Fruit fly (Drosophila melanogaster) whole organism, embryonic: ENCODE measurements around the gene CG46434.

Source experiments
- Adf1 ChIP-seq: fragments of 200-800 bp; sonication (Bioruptor generic); IDR thresholded peaks from 2 replicates; pipeline ENCODE4 v1.3.6; 2022; ENCODE audit warnings: missing biosample characterization, missing genetic modification characterization
- B-H1 ChIP-seq: fragments of 200-800 bp; sonication (Bioruptor generic); IDR thresholded peaks from 3 replicates; pipeline ENCODE4 v1.3.6; 2022; ENCODE audit warnings: missing biosample characterization, missing genetic modification characterization
- CG10267 ChIP-seq: fragments of 200-800 bp; sonication (Bioruptor generic); optimal IDR thresholded peaks from 2 replicates; lab custom pipeline; 2018; ENCODE audit warnings: missing biosample characterization, mild to moderate bottlenecking, missing genetic modification characterization, moderate library complexity
- CG10366 ChIP-seq: fragments of 200-800 bp; sonication (Bioruptor generic); IDR thresholded peaks from 2 replicates; pipeline ENCODE4 v1.3.6; 2022; ENCODE audit warnings: missing biosample characterization, missing genetic modification characterization
- CG11398 ChIP-seq: fragments of 200-800 bp; sonication (Bioruptor generic); optimal IDR thresholded peaks from 2 replicates; lab custom pipeline; 2016; ENCODE audit warnings: missing biosample characterization, missing genetic modification characterization
- CG11695 ChIP-seq: fragments of 200-800 bp; sonication (Bioruptor generic); IDR thresholded peaks from 3 replicates; pipeline ENCODE4 v1.3.6; 2022; ENCODE audit warnings: missing biosample characterization, missing genetic modification characterization
- CG12299 ChIP-seq: fragments of 200-800 bp; sonication (Bioruptor generic); optimal IDR thresholded peaks from 2 replicates; lab custom pipeline; 2018; ENCODE audit warnings: missing biosample characterization, mild to moderate bottlenecking, missing genetic modification characterization
- CG12769 ChIP-seq: fragments of 200-800 bp; sonication (Bioruptor generic); optimal IDR thresholded peaks from 2 replicates; lab custom pipeline; 2019; ENCODE audit warnings: missing biosample characterization, mild to moderate bottlenecking, missing genetic modification characterization, moderate library complexity
- CG15601 ChIP-seq: fragments of 200-800 bp; sonication (Bioruptor generic); optimal IDR thresholded peaks from 3 replicates; lab custom pipeline; 2019; ENCODE audit warnings: missing biosample characterization, mild to moderate bottlenecking, missing genetic modification characterization, moderate library complexity
- CG16813 ChIP-seq: fragments of 200-800 bp; sonication (Bioruptor generic); IDR thresholded peaks from 3 replicates; pipeline ENCODE4 v1.3.6; 2022; ENCODE audit warnings: missing biosample characterization, missing genetic modification characterization; ENCODE audit not compliant: partially characterized antibody
- CG17186 ChIP-seq: fragments of 200-800 bp; sonication (Bioruptor generic); optimal IDR thresholded peaks from 3 replicates; lab custom pipeline; 2017; ENCODE audit warnings: missing biosample characterization, missing genetic modification reagents, missing genetic modification characterization
- CG17328 ChIP-seq: fragments of 200-800 bp; sonication (Bioruptor generic); IDR thresholded peaks from 2 replicates; pipeline ENCODE4 v1.3.6; 2022; ENCODE audit warnings: missing biosample characterization, missing genetic modification characterization
- CG17568 ChIP-seq: fragments of 200-800 bp; sonication (Bioruptor generic); optimal IDR thresholded peaks from 2 replicates; lab custom pipeline; 2018; ENCODE audit warnings: missing biosample characterization, mild to moderate bottlenecking, missing genetic modification characterization, moderate library complexity
- CG17829 ChIP-seq: fragments of 200-800 bp; optimal IDR thresholded peaks from 2 replicates; lab custom pipeline; 2019; ENCODE audit warnings: missing biosample characterization, mild to moderate bottlenecking, missing genetic modification characterization, moderate library complexity
- CG2116 ChIP-seq: fragments of 200-800 bp; sonication (Bioruptor generic); optimal IDR thresholded peaks from 3 replicates; lab custom pipeline; 2018; ENCODE audit warnings: missing biosample characterization, mild to moderate bottlenecking, missing genetic modification characterization
- CG2202 ChIP-seq: fragments of 200-800 bp; sonication (Bioruptor generic); optimal IDR thresholded peaks from 2 replicates; lab custom pipeline; 2018; ENCODE audit warnings: missing biosample characterization, mild to moderate bottlenecking, missing genetic modification characterization
- CG2712 ChIP-seq: fragments of 200-800 bp; optimal IDR thresholded peaks from 3 replicates; lab custom pipeline; 2019; ENCODE audit warnings: missing biosample characterization, mild to moderate bottlenecking, missing genetic modification characterization, moderate library complexity
- CG34422 ChIP-seq: fragments of 200-800 bp; sonication (Bioruptor generic); IDR thresholded peaks from 3 replicates; pipeline ENCODE4 v1.3.6; 2022; ENCODE audit warnings: missing biosample characterization, missing genetic modification characterization
- D19B ChIP-seq: fragments of 200-800 bp; sonication (Bioruptor generic); optimal IDR thresholded peaks from 2 replicates; lab custom pipeline; 2017; ENCODE audit warnings: missing biosample characterization, mild to moderate bottlenecking, missing genetic modification characterization
- Dref ChIP-seq: fragments of 200-800 bp; sonication (Bioruptor generic); IDR thresholded peaks from 2 replicates; pipeline ENCODE4 v1.3.6; 2022; ENCODE audit warnings: missing biosample characterization, missing genetic modification characterization
- Ets65A ChIP-seq: fragments of 200-800 bp; sonication (Bioruptor generic); peaks from one replicate; lab custom pipeline; 2016; ENCODE audit warnings: missing biosample characterization, missing genetic modification characterization
- Fer3 ChIP-seq: fragments of 200-800 bp; sonication (Bioruptor generic); optimal IDR thresholded peaks from 2 replicates; lab custom pipeline; 2018; ENCODE audit warnings: missing biosample characterization, mild to moderate bottlenecking, missing genetic modification characterization, moderate library complexity
- MTF-1 ChIP-seq: fragments of 200-800 bp; sonication (Bioruptor generic); optimal IDR thresholded peaks from 2 replicates; lab custom pipeline; 2018; ENCODE audit warnings: missing biosample characterization, mild to moderate bottlenecking, missing genetic modification characterization, borderline replicate concordance
- NK7.1 ChIP-seq: fragments of 200-800 bp; sonication (Bioruptor generic); optimal IDR thresholded peaks from 3 replicates; lab custom pipeline; 2016; ENCODE audit warnings: missing biosample characterization, missing genetic modification characterization
- Sin3A ChIP-seq: fragments of >200 bp; optimal IDR thresholded peaks from 2 replicates; lab custom pipeline; 2018
- Trl ChIP-seq, 3 experiments: fragments of >200 bp in 2 of 3; fragments of 200-800 bp in 1 of 3; sonication (Bioruptor generic) in 1 of 3; optimal IDR thresholded peaks; 2 replicates in 1 of 3; 3 replicates in 2 of 3; lab custom pipeline; 2016 to 2017; ENCODE audit warnings: missing biosample characterization in 1 of 3, missing genetic modification characterization in 1 of 3
- ato ChIP-seq: fragments of 200-800 bp; sonication (Bioruptor generic); IDR thresholded peaks from 2 replicates; pipeline ENCODE4 v1.3.6; 2022; ENCODE audit warnings: missing biosample characterization, missing genetic modification characterization; ENCODE audit not compliant: partially characterized antibody
- bowl ChIP-seq: fragments of 200-800 bp; sonication (Bioruptor generic); IDR thresholded peaks from 2 replicates; pipeline ENCODE4 v1.3.6; 2022; ENCODE audit warnings: missing biosample characterization, missing genetic modification characterization
- cato ChIP-seq: fragments of 200-800 bp; sonication (Bioruptor generic); optimal IDR thresholded peaks from 2 replicates; lab custom pipeline; 2016; ENCODE audit warnings: missing biosample characterization, missing genetic modification characterization, borderline replicate concordance
- crc ChIP-seq: fragments of 200-800 bp; sonication (Bioruptor generic); optimal IDR thresholded peaks from 2 replicates; lab custom pipeline; 2016; ENCODE audit warnings: missing biosample characterization, missing genetic modification characterization
- crp ChIP-seq, 2 experiments: fragments of 200-800 bp; sonication (Bioruptor generic); optimal IDR thresholded peaks; 2 replicates in 1 of 2; 3 replicates in 1 of 2; lab custom pipeline; 2017; ENCODE audit warnings: missing biosample characterization in 2 of 2, missing genetic modification characterization in 2 of 2, mild to moderate bottlenecking in 1 of 2, moderate library complexity in 1 of 2
- da ChIP-seq: fragments of 200-800 bp; sonication (Bioruptor generic); optimal IDR thresholded peaks from 2 replicates; lab custom pipeline; 2016; ENCODE audit warnings: missing biosample characterization, missing genetic modification characterization
- dimm ChIP-seq: fragments of 200-800 bp; sonication (Bioruptor generic); IDR thresholded peaks from 2 replicates; pipeline ENCODE4 v1.3.6; 2022; ENCODE audit warnings: missing biosample characterization, missing genetic modification characterization
- dpn ChIP-seq, 2 experiments: fragments of 200-800 bp; sonication (Bioruptor generic); optimal IDR thresholded peaks; 3 replicates each; lab custom pipeline; 2016; ENCODE audit warnings: missing biosample characterization in 2 of 2, missing genetic modification characterization in 2 of 2
- fd96Cb ChIP-seq: fragments of 200-800 bp; sonication (Bioruptor generic); optimal IDR thresholded peaks from 2 replicates; lab custom pipeline; 2018; ENCODE audit warnings: missing biosample characterization, mild to moderate bottlenecking, missing genetic modification characterization, moderate library complexity
- ftz-f1 ChIP-seq: fragments of 200-800 bp; sonication (Bioruptor generic); optimal IDR thresholded peaks from 2 replicates; lab custom pipeline; 2016; ENCODE audit warnings: missing biosample characterization, missing genetic modification characterization
- hb ChIP-seq: fragments of 200-800 bp; sonication (Bioruptor generic); IDR thresholded peaks from 3 replicates; pipeline ENCODE4 v1.3.6; 2022; ENCODE audit warnings: missing biosample characterization, missing genetic modification characterization; ENCODE audit not compliant: partially characterized antibody
- hbn ChIP-seq: fragments of 200-800 bp; sonication (Bioruptor generic); IDR thresholded peaks from 2 replicates; pipeline ENCODE4 v1.3.6; 2022; ENCODE audit warnings: missing biosample characterization, missing genetic modification characterization; ENCODE audit not compliant: partially characterized antibody
- her ChIP-seq: fragments of 200-800 bp; sonication (Bioruptor generic); optimal IDR thresholded peaks from 2 replicates; lab custom pipeline; 2016; ENCODE audit warnings: missing biosample characterization, missing genetic modification characterization
- insv ChIP-seq, 2 experiments: fragments of 200-800 bp; sonication (Bioruptor generic); optimal IDR thresholded peaks; 3 replicates each; lab custom pipeline; 2016 to 2018; ENCODE audit warnings: missing biosample characterization in 2 of 2, missing genetic modification characterization in 2 of 2
- mld ChIP-seq: fragments of 200-800 bp; sonication (Bioruptor generic); IDR thresholded peaks from 3 replicates; pipeline ENCODE4 v1.3.6; 2022; ENCODE audit warnings: missing biosample characterization, missing genetic modification characterization; ENCODE audit not compliant: partially characterized antibody
- nau ChIP-seq: fragments of 200-800 bp; sonication (Bioruptor generic); optimal IDR thresholded peaks from 3 replicates; lab custom pipeline; 2017; ENCODE audit warnings: missing biosample characterization, mild to moderate bottlenecking, missing genetic modification characterization, missing genetic modification reagents
- nmo ChIP-seq: fragments of 200-800 bp; sonication (Bioruptor generic); optimal IDR thresholded peaks from 2 replicates; lab custom pipeline; 2018; ENCODE audit warnings: missing biosample characterization, mild to moderate bottlenecking, missing genetic modification characterization, moderate library complexity
- pum ChIP-seq: fragments of 200-800 bp; sonication (Bioruptor generic); optimal IDR thresholded peaks from 2 replicates; lab custom pipeline; 2016; ENCODE audit warnings: missing biosample characterization, missing genetic modification characterization
- scrt ChIP-seq: fragments of 200-800 bp; sonication (Bioruptor generic); optimal IDR thresholded peaks from 2 replicates; lab custom pipeline; 2018; ENCODE audit warnings: missing biosample characterization, mild to moderate bottlenecking, missing genetic modification characterization, moderate library complexity
- sens-2 ChIP-seq: fragments of 200-800 bp; sonication (Bioruptor generic); IDR thresholded peaks from 2 replicates; pipeline ENCODE4 v1.3.6; 2022; ENCODE audit warnings: missing biosample characterization, missing genetic modification characterization
- unc-4 ChIP-seq: fragments of 200-800 bp; sonication (Bioruptor generic); IDR thresholded peaks from 2 replicates; pipeline ENCODE4 v1.3.6; 2022; ENCODE audit warnings: missing biosample characterization, missing genetic modification characterization; ENCODE audit not compliant: partially characterized antibody
- unpg ChIP-seq: fragments of 200-800 bp; sonication (Bioruptor generic); optimal IDR thresholded peaks from 3 replicates; lab custom pipeline; 2018; ENCODE audit warnings: missing biosample characterization, mild to moderate bottlenecking, missing genetic modification characterization, moderate library complexity
- zen2 ChIP-seq: fragments of 200-800 bp; sonication (Bioruptor generic); IDR thresholded peaks from 3 replicates; pipeline ENCODE4 v1.3.6; 2022; ENCODE audit warnings: missing biosample characterization, missing genetic modification characterization; ENCODE audit not compliant: partially characterized antibody

Gene CG46434

DNA sequence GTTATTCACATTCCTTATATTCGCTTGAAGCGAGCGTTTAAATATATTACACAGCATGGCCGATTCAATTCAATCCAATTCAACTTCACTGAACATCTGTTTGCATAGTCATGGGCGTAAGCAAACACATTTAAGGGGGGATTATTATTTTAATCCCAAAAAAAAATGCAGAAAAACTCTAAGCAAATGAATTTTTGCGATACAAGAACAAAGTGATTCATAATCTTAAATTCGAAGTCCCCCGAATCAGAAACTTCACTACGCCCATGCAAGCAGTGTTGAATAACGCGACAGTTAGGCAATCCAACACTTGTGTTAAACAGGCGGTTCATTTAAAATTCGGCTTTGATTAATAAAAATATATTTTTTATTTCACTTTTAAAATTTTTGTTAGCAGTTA, 46.4 kb upstream of the CG46434 start, which contains the start of gene CG14100 (continued):
- peak; percentile 100 for TF ChIP-seq CG17568 (GFP tag; lab: Kevin White, UChicago)
- TF ChIP-seq sens-2 (GFP tag; lab: Robert Waterston, UW) = peak; percentile 100
- peak; percentile 100 for TF ChIP-seq CG17328
- peak; percentile 100 for TF ChIP-seq B-H1 (GFP tag; lab: Robert Waterston, UW)
- TF ChIP-seq CG16813 (GFP tag; lab: Robert Waterston, UW) = no peak
- peak; percentile 100 for TF ChIP-seq bowl
- TF ChIP-seq MTF-1 (GFP tag; lab: Kevin White, UChicago) = peak; percentile 100
- peak; percentile 98 for TF ChIP-seq CG17186 (GFP tag; lab: Kevin White, UChicago)
- TF ChIP-seq CG2712 (tag; lab: Kevin White, UChicago) = peak; percentile 100
- peak; percentile 99 for TF ChIP-seq her
- no peak for TF ChIP-seq zen2
- peak; percentile 100 for TF ChIP-seq dpn (GFP tag; optimal IDR thresholded peaks at IDR 0.05; lab: Kevin White, UChicago)
- no peak for TF ChIP-seq nau
- peak; percentile 11 for TF ChIP-seq Sin3A (lab: Kevin White, UChicago)
- TF ChIP-seq CG15601 = peak; percentile 100
- TF ChIP-seq D19B = peak; percentile 99
- peak; percentile 99 for TF ChIP-seq scrt (GFP tag; lab: Kevin White, UChicago)
- no peak for TF ChIP-seq ato (GFP tag; lab: Robert Waterston, UW)
- peak; percentile 100 for TF ChIP-seq CG11398
- TF ChIP-seq hbn (GFP tag; lab: Robert Waterston, UW) = no peak
- 0 out of 2 replicates have a peak, but pooled peaks have one; percentile 16 for TF ChIP-seq unc-4 (GFP tag; lab: Robert Waterston, UW)
- TF ChIP-seq CG2116 = peak; percentile 95
- TF ChIP-seq Fer3 (tag; lab: Kevin White, UChicago) = peak; percentile 100
- TF ChIP-seq Trl (optimal IDR thresholded peaks at IDR 0.05; lab: Kevin White, UChicago) = no peak
- TF ChIP-seq Trl (GFP tag; optimal IDR thresholded peaks at IDR 0.05; lab: Kevin White, UChicago) = peak; percentile 100
- TF ChIP-seq CG10267 (tag; lab: Kevin White, UChicago) = peak; percentile 100
- TF ChIP-seq CG34422 (GFP tag; lab: Robert Waterston, UW) = peak; percentile 100
- peak; percentile 100 for TF ChIP-seq CG2202 (tag; lab: Kevin White, UChicago)
- TF ChIP-seq dimm (GFP tag; lab: Robert Waterston, UW) = peak; percentile 100
- no peak for TF ChIP-seq mld (GFP tag; lab: Robert Waterston, UW)
- peak; percentile 100 for TF ChIP-seq NK7.1 (GFP tag; lab: Kevin White, UChicago)
- TF ChIP-seq Adf1 (GFP tag; lab: Robert Waterston, UW) = peak; percentile 97
- peak; percentile 100 for TF ChIP-seq unpg
- peak; percentile 100 for TF ChIP-seq CG12769
- TF ChIP-seq CG12299 (tag; lab: Kevin White, UChicago) = peak; percentile 100
- TF ChIP-seq Dref (GFP tag; lab: Robert Waterston, UW) = peak; percentile 69
- peak; percentile 94 to 95 for TF ChIP-seq crp (GFP tag; optimal IDR thresholded peaks at IDR 0.05; lab: Kevin White, UChicago)
- TF ChIP-seq CG17829 = peak; percentile 100
- TF ChIP-seq CG11695 (GFP tag; lab: Robert Waterston, UW) = peak; percentile 100
- peak; percentile 100 for TF ChIP-seq cato (GFP tag; lab: Kevin White, UChicago)
- TF ChIP-seq Ets65A (GFP tag; lab: Kevin White, UChicago) = peak; percentile 100
- peak; percentile 100 for TF ChIP-seq crc (GFP tag; lab: Kevin White, UChicago)
- peak; percentile 100 for TF ChIP-seq pum
- TF ChIP-seq insv (GFP tag; optimal IDR thresholded peaks at IDR 0.05; lab: Kevin White, UChicago) = peak; percentile 91 to 93
- TF ChIP-seq da (GFP tag; lab: Kevin White, UChicago) = peak; percentile 100
- TF ChIP-seq fd96Cb (tag; lab: Kevin White, UChicago) = peak; percentile 100
- TF ChIP-seq hb = no peak
- peak; percentile 98 for TF ChIP-seq ftz-f1 (GFP tag; lab: Kevin White, UChicago)
- TF ChIP-seq CG10366 = peak; percentile 100
- TF ChIP-seq nmo (GFP tag; lab: Kevin White, UChicago) = peak; percentile 100
